Worm (Caenorhabditis elegans): ENCODE data around the gene rpl-2.

The rpl-2 gene

ce11 chrV:20486549-20486948, 7.1 kb downstream of the rpl-2 start:
- TF ChIP-seq tbx-11 (GFP tag; IDR thresholded peaks at IDR 0.05) = no peak
- no peak for TF ChIP-seq flt-1 (GFP tag; IDR thresholded peaks at IDR 0.05)
- TF ChIP-seq aly-1 (tag; optimal IDR thresholded peaks at IDR 0.05) = no peak
- TF ChIP-seq tbx-37 (GFP tag; conservative IDR thresholded peaks at IDR 0.05) = no peak
- no peak for TF ChIP-seq hmbx-1 (tag; optimal IDR thresholded peaks at IDR 0.05)
- no peak for TF ChIP-seq tra-4 (tag; optimal IDR thresholded peaks at IDR 0.05)
- TF ChIP-seq hmg-4 (GFP tag; optimal IDR thresholded peaks at IDR 0.05) = no peak
- no peak for TF ChIP-seq B0310.2 (tag; optimal IDR thresholded peaks at IDR 0.05)
- TF ChIP-seq ceh-36 (tag; optimal IDR thresholded peaks at IDR 0.05) = no peak
- TF ChIP-seq sea-1 (GFP tag; conservative IDR thresholded peaks at IDR 0.05) = no peak

DNA sequence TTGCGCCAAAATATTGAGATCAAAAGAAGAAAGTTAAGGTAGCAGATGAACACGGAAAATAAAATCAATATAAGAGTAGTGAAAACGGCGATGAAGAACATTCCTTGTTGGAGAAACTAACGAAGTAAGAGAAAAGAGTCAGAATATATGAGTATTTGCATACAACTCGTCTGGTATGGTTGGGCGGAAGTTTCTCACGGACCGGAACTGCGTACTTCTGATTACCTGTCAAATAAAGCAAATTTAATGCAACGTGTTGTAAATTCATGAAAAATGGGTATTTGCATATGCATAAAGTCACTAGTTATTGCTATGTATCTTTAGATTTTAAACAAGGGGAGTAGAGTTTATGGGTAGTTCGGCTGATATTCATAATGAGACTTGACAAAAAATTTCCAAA, 9.6 kb downstream of the rpl-2 start, which contains the start of gene srbc-78:
Gene srbc-78, minus strand, starts transcription at position 101 of the 400 bp plus-strand sequence.
- TF ChIP-seq ets-7 (tag; optimal IDR thresholded peaks at IDR 0.05) = no peak

ce11 chrV:20492385-20492784, 12.9 kb downstream of the rpl-2 start, which contains the start of gene srbc-79:
Gene srbc-79, minus strand, starts transcription at chrV:20492485.
- TF ChIP-seq hnd-1 (tag; optimal IDR thresholded peaks at IDR 0.05) (no peak), flt-1 (GFP tag; IDR thresholded peaks at IDR 0.05) (no peak), aly-1 (tag; optimal IDR thresholded peaks at IDR 0.05) (no peak), F13C5.2 (tag; optimal IDR thresholded peaks at IDR 0.05) (no peak), tbx-11 (GFP tag; IDR thresholded peaks at IDR 0.05) (no peak), scrt-1 (GFP tag; IDR thresholded peaks at IDR 0.05) (no peak), pes-1 (GFP tag; IDR thresholded peaks at IDR 0.05) (no peak), B0310.2 (tag; optimal IDR thresholded peaks at IDR 0.05) (no peak), tbx-37 (GFP tag; conservative IDR thresholded peaks at IDR 0.05) (no peak), ama-1 (optimal IDR thresholded peaks at IDR 0.05) (no peak), hmbx-1 (tag; optimal IDR thresholded peaks at IDR 0.05) (no peak), tra-4 (tag; optimal IDR thresholded peaks at IDR 0.05) (no peak), ceh-13 (GFP tag; optimal IDR thresholded peaks at IDR 0.05) (no peak), ets-7 (tag; optimal IDR thresholded peaks at IDR 0.05) (no peak), sea-1 (GFP tag; conservative IDR thresholded peaks at IDR 0.05) (no peak)

DNA sequence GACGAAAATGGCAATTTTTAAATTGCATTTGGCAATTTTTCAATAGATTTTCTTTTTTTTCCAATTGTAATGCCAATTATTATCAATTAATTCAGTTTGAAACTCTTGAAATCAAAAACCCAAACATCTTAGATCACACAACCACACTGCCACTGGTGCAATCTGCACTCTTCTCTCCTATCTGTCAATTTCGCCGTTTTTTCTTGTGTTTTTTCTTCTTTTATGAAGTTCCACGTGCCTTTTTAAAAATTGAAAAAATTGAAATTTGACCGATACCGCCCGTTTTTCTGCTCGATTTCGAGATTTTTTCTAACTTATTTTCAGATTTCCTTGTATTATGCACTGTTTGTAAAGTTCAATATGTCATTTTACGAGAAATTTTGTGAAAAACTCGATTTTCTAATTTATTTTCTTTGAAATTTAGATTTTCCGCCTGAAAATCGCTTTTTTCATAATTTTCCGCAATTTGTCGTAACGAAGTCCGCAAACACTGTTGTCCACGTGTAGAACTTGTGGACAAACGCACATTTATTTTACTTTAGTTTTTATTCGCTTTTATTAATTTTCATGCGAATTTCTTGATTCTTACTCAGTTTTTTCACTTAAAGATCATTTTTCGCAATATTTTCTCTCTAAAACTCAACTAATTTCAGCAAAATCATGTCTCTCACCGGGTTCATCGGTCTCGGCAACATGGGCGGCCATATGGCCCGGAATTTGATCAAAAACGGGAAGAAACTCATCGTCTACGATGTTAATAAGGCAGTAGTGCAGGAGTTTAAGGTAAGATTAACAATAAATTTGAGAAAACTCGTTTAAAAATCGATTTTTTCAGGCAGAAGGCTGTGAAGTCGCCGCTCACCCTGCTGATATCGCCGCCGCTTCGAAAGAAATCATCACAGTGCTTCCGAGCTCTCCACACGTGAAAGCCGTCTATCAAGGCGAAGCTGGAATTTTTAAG, 14.1 kb downstream of the rpl-2 start, which contains the start of gene B0250.5:
Gene B0250.5, plus strand, starts transcription at position 654 of the 961 bp plus-strand sequence.
- no peak for TF ChIP-seq scrt-1 (GFP tag; IDR thresholded peaks at IDR 0.05)
- peak; percentile 41 for TF ChIP-seq F13C5.2 (tag; optimal IDR thresholded peaks at IDR 0.05)

DNA sequence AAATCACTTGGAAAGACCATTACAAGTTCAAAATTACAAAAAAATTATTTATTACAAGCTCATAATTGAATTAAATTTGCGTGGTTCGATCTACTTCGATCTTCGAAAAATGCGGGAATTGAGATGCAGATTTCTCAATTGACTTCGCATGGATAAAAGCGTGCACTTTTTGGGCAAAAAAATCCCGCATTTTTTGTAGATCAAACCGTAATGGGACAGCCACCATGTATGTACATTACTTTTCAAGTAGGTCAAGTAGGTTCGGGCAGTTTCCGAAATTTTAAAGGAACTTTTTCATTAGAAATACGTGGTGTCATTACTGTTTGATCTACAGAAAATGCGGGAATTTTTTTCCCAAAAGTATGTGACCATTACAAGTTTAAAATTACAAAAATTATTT, 18.0 kb downstream of the rpl-2 start:
- TF ChIP-seq flt-1 (GFP tag; IDR thresholded peaks at IDR 0.05) (no peak), ceh-13 (GFP tag; optimal IDR thresholded peaks at IDR 0.05) (no peak), tra-4 (tag; optimal IDR thresholded peaks at IDR 0.05) (no peak), tbx-11 (GFP tag; IDR thresholded peaks at IDR 0.05) (no peak), pes-1 (GFP tag; IDR thresholded peaks at IDR 0.05) (no peak), ceh-36 (tag; optimal IDR thresholded peaks at IDR 0.05) (no peak), aly-1 (tag; optimal IDR thresholded peaks at IDR 0.05) (no peak), ama-1 (optimal IDR thresholded peaks at IDR 0.05) (no peak), hmbx-1 (tag; optimal IDR thresholded peaks at IDR 0.05) (no peak), sea-1 (GFP tag; conservative IDR thresholded peaks at IDR 0.05) (no peak), B0310.2 (tag; optimal IDR thresholded peaks at IDR 0.05) (no peak), F13C5.2 (tag; optimal IDR thresholded peaks at IDR 0.05) (no peak), tbx-37 (GFP tag; conservative IDR thresholded peaks at IDR 0.05) (no peak), ets-7 (tag; optimal IDR thresholded peaks at IDR 0.05) (no peak), hnd-1 (tag; optimal IDR thresholded peaks at IDR 0.05) (no peak), hmg-4 (GFP tag; optimal IDR thresholded peaks at IDR 0.05) (no peak), scrt-1 (GFP tag; IDR thresholded peaks at IDR 0.05) (no peak)

ce11 chrV:20498980-20499379, 19.5 kb downstream of the rpl-2 start, which contains the start of gene dct-16:
Gene dct-16, minus strand, starts transcription at chrV:20499057.
- no peak for TF ChIP-seq tra-4 (tag; optimal IDR thresholded peaks at IDR 0.05)
- no peak for TF ChIP-seq sea-1 (GFP tag; conservative IDR thresholded peaks at IDR 0.05)
- TF ChIP-seq ama-1 (optimal IDR thresholded peaks at IDR 0.05) = no peak
- TF ChIP-seq hmg-4 (GFP tag; optimal IDR thresholded peaks at IDR 0.05) = no peak
- TF ChIP-seq ets-7 (tag; optimal IDR thresholded peaks at IDR 0.05) = no peak
- TF ChIP-seq pes-1 (GFP tag; IDR thresholded peaks at IDR 0.05) = no peak
- TF ChIP-seq F13C5.2 (tag; optimal IDR thresholded peaks at IDR 0.05) = no peak
- TF ChIP-seq ceh-36 (tag; optimal IDR thresholded peaks at IDR 0.05) = no peak
- TF ChIP-seq hmbx-1 (tag; optimal IDR thresholded peaks at IDR 0.05) = no peak
- no peak for TF ChIP-seq ceh-13 (GFP tag; optimal IDR thresholded peaks at IDR 0.05)

- no peak for TF ChIP-seq hnd-1 (tag; optimal IDR thresholded peaks at IDR 0.05)
- no peak for TF ChIP-seq hmbx-1 (tag; optimal IDR thresholded peaks at IDR 0.05)
- no peak for TF ChIP-seq ceh-36 (tag; optimal IDR thresholded peaks at IDR 0.05)
- no peak for TF ChIP-seq B0310.2 (tag; optimal IDR thresholded peaks at IDR 0.05)
- no peak for TF ChIP-seq ama-1 (optimal IDR thresholded peaks at IDR 0.05)
- no peak for TF ChIP-seq flt-1 (GFP tag; IDR thresholded peaks at IDR 0.05)
- no peak for TF ChIP-seq sea-1 (GFP tag; conservative IDR thresholded peaks at IDR 0.05)
- no peak for TF ChIP-seq F13C5.2 (tag; optimal IDR thresholded peaks at IDR 0.05)
- no peak for TF ChIP-seq ceh-13 (GFP tag; optimal IDR thresholded peaks at IDR 0.05)
- no peak for TF ChIP-seq scrt-1 (GFP tag; IDR thresholded peaks at IDR 0.05)
- no peak for TF ChIP-seq aly-1 (tag; optimal IDR thresholded peaks at IDR 0.05)
- no peak for TF ChIP-seq tbx-37 (GFP tag; conservative IDR thresholded peaks at IDR 0.05)
- TF ChIP-seq tra-4 (tag; optimal IDR thresholded peaks at IDR 0.05) = no peak
- TF ChIP-seq ets-7 (tag; optimal IDR thresholded peaks at IDR 0.05) = no peak
- TF ChIP-seq pes-1 (GFP tag; IDR thresholded peaks at IDR 0.05) = no peak
- no peak for TF ChIP-seq tbx-11 (GFP tag; IDR thresholded peaks at IDR 0.05)
- no peak for TF ChIP-seq hmg-4 (GFP tag; optimal IDR thresholded peaks at IDR 0.05)
These were observed 20.2 kb downstream of the rpl-2 start for ce11 chrV:20499642-20500041.

Measured in whole organism, early embryonic.